Worm (Caenorhabditis elegans): ENCODE measurements around the gene T22B7.3.

ce11 chrX:5631008-5631407 lies 16.2 kb upstream of the T22B7.3 start:
- no peak for TF ChIP-seq nhr-11 (tag; optimal IDR thresholded peaks at IDR 0.05)
- TF ChIP-seq nhr-76 (tag; optimal IDR thresholded peaks at IDR 0.05), result no peak
- TF ChIP-seq ztf-11 (tag; optimal IDR thresholded peaks at IDR 0.05), result no peak
- no peak for TF ChIP-seq nfya-1 (tag; optimal IDR thresholded peaks at IDR 0.05; ENCODE audit: insufficient read depth)
- TF ChIP-seq pha-4 (tag; optimal IDR thresholded peaks at IDR 0.05), result no peak

Data from whole organism, L3 larva.